Fruit fly (Drosophila melanogaster) whole organism, wandering third instar larva: Measurements from ENCODE around the gene sty.

Source experiments
- Abd-B ChIP-seq: fragments of >200 bp; optimal IDR thresholded peaks from 2 replicates; lab custom pipeline; 2017; ENCODE audit warnings: missing biosample characterization, missing genetic modification characterization
- Dfd ChIP-seq: fragments of >200 bp; optimal IDR thresholded peaks from 2 replicates; lab custom pipeline; 2017; ENCODE audit warnings: missing biosample characterization, missing genetic modification characterization
- Mio ChIP-seq: sonication (Bioruptor generic); optimal IDR thresholded peaks from 2 replicates; lab custom pipeline; 2016; ENCODE audit warnings: missing biosample characterization, missing genetic modification characterization
- Myc ChIP-seq: fragments of >200 bp; optimal IDR thresholded peaks from 2 replicates; lab custom pipeline; 2017
- N ChIP-seq: fragments of >200 bp; optimal IDR thresholded peaks from 2 replicates; lab custom pipeline; 2018; ENCODE audit warnings: missing biosample characterization, missing external identifiers, missing genetic modification characterization
- ey ChIP-seq: fragments of 200-800 bp; sonication (Bioruptor generic); optimal IDR thresholded peaks from 2 replicates; lab custom pipeline; 2016; ENCODE audit warnings: missing biosample characterization, missing genetic modification characterization
- foxo ChIP-seq, 2 experiments: fragments of 200-800 bp; sonication (Bioruptor generic); optimal IDR thresholded peaks; 2 replicates in 1 of 2; 3 replicates in 1 of 2; lab custom pipeline; 2016 to 2017; ENCODE audit warnings: missing biosample characterization in 2 of 2, missing genetic modification characterization in 2 of 2
- psq ChIP-seq: fragments of 200-800 bp; sonication (Bioruptor generic); optimal IDR thresholded peaks from 3 replicates; lab custom pipeline; 2017; ENCODE audit warnings: missing biosample characterization, mild to moderate bottlenecking, missing genetic modification characterization, moderate library complexity

dm6 chr3L:3381869-3382488 is 42.8 kb downstream of the sty start:
- TF ChIP-seq Abd-B (GFP tag; lab: Kevin White, UChicago): no peak
- no peak for TF ChIP-seq N
- TF ChIP-seq foxo (GFP tag; optimal IDR thresholded peaks at IDR 0.05; lab: Kevin White, UChicago): no peak
- no peak for TF ChIP-seq psq
- no peak for TF ChIP-seq Myc
- TF ChIP-seq ey (GFP tag; lab: Kevin White, UChicago): no peak
- TF ChIP-seq Dfd (GFP tag; lab: Kevin White, UChicago): no peak
- TF ChIP-seq Mio (GFP tag; lab: Kevin White, UChicago): no peak
